Worm (Caenorhabditis elegans) whole organism, L3 larva: ENCODE data around the gene srh-36.

Experiments
- ama-1 ChIP-seq: fragments of 150-350 bp; optimal IDR thresholded peaks from 2 replicates; lab custom pipeline; 2018
- egl-27 ChIP-seq: sonication (generic microtip); optimal IDR thresholded peaks from 4 replicates; lab custom pipeline; 2017; ENCODE audit warnings: missing biosample characterization, missing genetic modification reagents, missing genetic modification characterization
- elt-3 ChIP-seq, 3 experiments: fragments of 150-350 bp in 1 of 3; sonication (generic microtip) in 2 of 3; optimal IDR thresholded peaks; 2 replicates in 2 of 3; 4 replicates in 1 of 3; lab custom pipeline; 2014 to 2017; ENCODE audit warnings: missing biosample characterization in 3 of 3, missing genetic modification characterization in 3 of 3
- lin-39 ChIP-seq: fragments of 150-350 bp; optimal IDR thresholded peaks from 2 replicates; lab custom pipeline; 2018; ENCODE audit warnings: missing biosample characterization, missing genetic modification reagents, missing genetic modification characterization
- nfya-1 ChIP-seq: sonication (generic microtip); optimal IDR thresholded peaks from 2 replicates; lab custom pipeline; 2017; ENCODE audit warnings: missing genetic modification characterization, mild to moderate bottlenecking, missing compliant biosample characterization, antibody characterized with exemption, moderate library complexity; ENCODE audit not compliant: insufficient read depth
- nhr-12 ChIP-seq: fragments of 150-350 bp; optimal IDR thresholded peaks from 2 replicates; lab custom pipeline; 2014; ENCODE audit warnings: missing biosample characterization, missing genetic modification characterization
- nhr-237 ChIP-seq: fragments of 150-350 bp; optimal IDR thresholded peaks from 2 replicates; lab custom pipeline; 2014; ENCODE audit warnings: missing biosample characterization, missing genetic modification characterization
- nhr-25 ChIP-seq: sonication (generic microtip); optimal IDR thresholded peaks from 2 replicates; lab custom pipeline; 2017; ENCODE audit warnings: missing biosample characterization, missing genetic modification characterization
- nhr-28 ChIP-seq: fragments of 150-350 bp; optimal IDR thresholded peaks from 2 replicates; lab custom pipeline; 2014; ENCODE audit warnings: missing biosample characterization, missing genetic modification characterization
- tbx-2 ChIP-seq: sonication (generic microtip); optimal IDR thresholded peaks from 2 replicates; lab custom pipeline; 2016; ENCODE audit warnings: mild to moderate bottlenecking, missing genetic modification characterization, missing compliant biosample characterization

- TF ChIP-seq nhr-237 (tag; lab: Kevin White, UChicago) (no peak), lin-39 (tag; lab: Kevin White, UChicago) (no peak), egl-27 (no peak), nfya-1 (tag; lab: Kevin White, UChicago) (no peak), tbx-2 (tag; lab: Kevin White, UChicago) (no peak), nhr-12 (tag; lab: Kevin White, UChicago) (no peak), elt-3 (tag; optimal IDR thresholded peaks at IDR 0.05; lab: Kevin White, UChicago) (no peak), nhr-25 (tag; lab: Kevin White, UChicago) (no peak), nhr-28 (tag; lab: Kevin White, UChicago) (no peak), ama-1 (no peak)
These were observed 19.5 kb downstream of the srh-36 start for ce11 chrV:2801955-2802354.
